Worm (Caenorhabditis elegans) whole organism, mixed stage, embryonic: ENCODE data around the gene T23F11.6.

Experiments used
- M03D4.4 ChIP-seq: sonication (generic microtip); optimal IDR thresholded peaks from 2 replicates; lab custom pipeline; 2017; ENCODE audit warnings: mild to moderate bottlenecking, missing genetic modification characterization, missing compliant biosample characterization
- bed-3 ChIP-seq: fragments of 200-800 bp; sonication (Bioruptor generic); optimal IDR thresholded peaks from 3 replicates; lab custom pipeline; 2018; ENCODE audit warnings: mild to moderate bottlenecking, missing genetic modification characterization, moderate library complexity, missing compliant biosample characterization
- blmp-1 ChIP-seq: fragments of 150-350 bp; optimal IDR thresholded peaks from 2 replicates; lab custom pipeline; 2014; ENCODE audit warnings: missing biosample characterization, missing genetic modification characterization
- ceh-39 ChIP-seq: fragments of 150-350 bp; optimal IDR thresholded peaks from 2 replicates; lab custom pipeline; 2014; ENCODE audit warnings: missing biosample characterization, missing genetic modification characterization
- ceh-43 ChIP-seq: fragments of 200-800 bp; sonication (Bioruptor generic); optimal IDR thresholded peaks from 2 replicates; lab custom pipeline; 2018; ENCODE audit warnings: mild to moderate bottlenecking, missing genetic modification characterization, moderate library complexity, missing compliant biosample characterization
- ceh-83 ChIP-seq: fragments of 200-800 bp; sonication (Bioruptor generic); optimal IDR thresholded peaks from 2 replicates; lab custom pipeline; 2018; ENCODE audit warnings: mild to moderate bottlenecking, missing genetic modification characterization, missing compliant biosample characterization
- ces-1 ChIP-seq: fragments of 150-350 bp; optimal IDR thresholded peaks from 2 replicates; lab custom pipeline; 2014; ENCODE audit warnings: missing biosample characterization, missing genetic modification reagents, missing genetic modification characterization
- cnd-1 ChIP-seq: fragments of 200-800 bp; sonication (Bioruptor generic); optimal IDR thresholded peaks from 2 replicates; lab custom pipeline; 2018; ENCODE audit warnings: mild to moderate bottlenecking, missing genetic modification characterization, missing compliant biosample characterization
- drap-1 ChIP-seq: fragments of 200-800 bp; sonication (Bioruptor generic); optimal IDR thresholded peaks from 3 replicates; lab custom pipeline; 2018; ENCODE audit warnings: mild to moderate bottlenecking, missing genetic modification characterization, missing compliant biosample characterization
- elt-1 ChIP-seq: sonication (generic microtip); optimal IDR thresholded peaks from 2 replicates; lab custom pipeline; 2017; ENCODE audit warnings: missing genetic modification characterization, mild to moderate bottlenecking, missing compliant biosample characterization, antibody characterized with exemption, moderate library complexity, borderline replicate concordance; ENCODE audit not compliant: insufficient read depth
- elt-3 ChIP-seq: fragments of 150-350 bp; optimal IDR thresholded peaks from 2 replicates; lab custom pipeline; 2014; ENCODE audit warnings: missing biosample characterization, missing genetic modification characterization
- flh-1 ChIP-seq: fragments of 200-800 bp; sonication (Bioruptor generic); optimal IDR thresholded peaks from 2 replicates; lab custom pipeline; 2018; ENCODE audit warnings: mild to moderate bottlenecking, missing genetic modification characterization, moderate library complexity, missing compliant biosample characterization
- ham-2 ChIP-seq: fragments of 200-800 bp; sonication (Bioruptor generic); optimal IDR thresholded peaks from 2 replicates; lab custom pipeline; 2018; ENCODE audit warnings: mild to moderate bottlenecking, missing genetic modification characterization, missing compliant biosample characterization
- hlh-1 ChIP-seq: fragments of 150-350 bp; optimal IDR thresholded peaks from 2 replicates; lab custom pipeline; 2014; ENCODE audit warnings: missing biosample characterization, missing genetic modification reagents, missing genetic modification characterization
- lin-13 ChIP-seq: fragments of 150-350 bp; optimal IDR thresholded peaks from 2 replicates; lab custom pipeline; 2014; ENCODE audit warnings: missing biosample characterization, missing genetic modification characterization
- lin-32 ChIP-seq: fragments of 200-800 bp; sonication (Bioruptor generic); optimal IDR thresholded peaks from 2 replicates; lab custom pipeline; 2018; ENCODE audit warnings: mild to moderate bottlenecking, missing genetic modification characterization, missing compliant biosample characterization
- lsy-2 ChIP-seq: fragments of 150-350 bp; optimal IDR thresholded peaks from 2 replicates; lab custom pipeline; 2014; ENCODE audit warnings: missing biosample characterization, missing genetic modification characterization
- mab-5 ChIP-seq: fragments of 150-350 bp; optimal IDR thresholded peaks from 2 replicates; lab custom pipeline; 2014; ENCODE audit warnings: missing biosample characterization, missing genetic modification characterization
- mep-1 ChIP-seq: fragments of 150-350 bp; optimal IDR thresholded peaks from 2 replicates; lab custom pipeline; 2017; ENCODE audit warnings: missing biosample characterization, missing genetic modification reagents, missing genetic modification characterization, inconsistent platforms
- mls-2 ChIP-seq: sonication (generic microtip); optimal IDR thresholded peaks from 2 replicates; lab custom pipeline; 2016; ENCODE audit warnings: mild to moderate bottlenecking, missing genetic modification characterization, moderate library complexity, missing compliant biosample characterization
- nhr-12 ChIP-seq: fragments of 150-350 bp; optimal IDR thresholded peaks from 2 replicates; lab custom pipeline; 2014; ENCODE audit warnings: missing biosample characterization, missing genetic modification characterization
- nhr-2 ChIP-seq: fragments of 150-350 bp; optimal IDR thresholded peaks from 2 replicates; lab custom pipeline; 2014; ENCODE audit warnings: missing biosample characterization, missing genetic modification characterization
- nhr-237 ChIP-seq: fragments of 150-350 bp; optimal IDR thresholded peaks from 2 replicates; lab custom pipeline; 2014; ENCODE audit warnings: missing biosample characterization, missing genetic modification characterization
- nhr-28 ChIP-seq: fragments of 150-350 bp; optimal IDR thresholded peaks from 2 replicates; lab custom pipeline; 2014; ENCODE audit warnings: missing biosample characterization, missing genetic modification characterization
- nhr-76 ChIP-seq: sonication (generic microtip); optimal IDR thresholded peaks from 2 replicates; lab custom pipeline; 2017; ENCODE audit warnings: missing biosample characterization, missing genetic modification characterization
- pha-4 ChIP-seq: fragments of 150-350 bp; optimal IDR thresholded peaks from 2 replicates; lab custom pipeline; 2018; ENCODE audit warnings: missing biosample characterization, missing genetic modification reagents, missing genetic modification characterization
- sem-2 ChIP-seq: fragments of 200-800 bp; sonication (Bioruptor generic); optimal IDR thresholded peaks from 2 replicates; lab custom pipeline; 2018; ENCODE audit warnings: mild to moderate bottlenecking, missing genetic modification characterization, missing compliant biosample characterization
- snpc-4 ChIP-seq: fragments of 150-350 bp; optimal IDR thresholded peaks from 2 replicates; lab custom pipeline; 2014; ENCODE audit warnings: missing biosample characterization, missing genetic modification characterization
- sptf-1 ChIP-seq: sonication (generic microtip); optimal IDR thresholded peaks from 2 replicates; lab custom pipeline; 2017; ENCODE audit warnings: mild to moderate bottlenecking, missing genetic modification characterization, moderate library complexity, missing compliant biosample characterization
- tbx-8 ChIP-seq: fragments of 200-800 bp; sonication (Bioruptor generic); optimal IDR thresholded peaks from 2 replicates; lab custom pipeline; 2018; ENCODE audit warnings: mild to moderate bottlenecking, missing genetic modification characterization, moderate library complexity, missing compliant biosample characterization
- unc-120 ChIP-seq: sonication (generic microtip); optimal IDR thresholded peaks from 2 replicates; lab custom pipeline; 2017; ENCODE audit warnings: missing genetic modification characterization, missing compliant biosample characterization; ENCODE audit not compliant: poor library complexity, severe bottlenecking
- unc-39 ChIP-seq: fragments of 150-350 bp; optimal IDR thresholded peaks from 2 replicates; lab custom pipeline; 2014; ENCODE audit warnings: missing biosample characterization, missing genetic modification characterization
- unc-62 ChIP-seq: fragments of 150-350 bp; optimal IDR thresholded peaks from 2 replicates; lab custom pipeline; 2014; ENCODE audit warnings: missing biosample characterization, missing genetic modification reagents, missing genetic modification characterization
- zip-8 ChIP-seq: fragments of 150-350 bp; optimal IDR thresholded peaks from 2 replicates; lab custom pipeline; 2014; ENCODE audit warnings: missing biosample characterization, missing genetic modification characterization
- ztf-11 ChIP-seq: fragments of 150-350 bp; optimal IDR thresholded peaks from 2 replicates; lab custom pipeline; 2014; ENCODE audit warnings: missing biosample characterization, missing genetic modification characterization

The T23F11.6 gene

DNA sequence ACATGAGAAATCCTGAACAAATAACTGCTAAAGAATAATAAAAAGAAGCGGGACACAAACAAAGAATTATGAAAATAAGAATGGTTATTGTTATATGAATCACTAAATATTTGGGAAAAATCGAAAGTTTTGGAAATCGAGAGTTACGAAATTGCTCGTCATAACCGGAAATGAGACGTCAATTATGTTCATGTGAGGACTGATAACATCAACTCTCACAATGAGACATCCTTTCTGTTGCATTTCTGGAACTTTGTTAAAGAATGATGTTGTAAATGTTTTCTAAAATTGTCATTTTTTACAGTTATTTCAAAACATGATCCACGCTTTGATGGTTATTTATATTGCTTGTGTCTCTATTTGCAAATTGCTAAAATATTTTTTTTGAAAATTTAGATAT lies at the start of gene T23F11.6:
TSS of gene T23F11.6 (minus strand) at position 45 of the 400 bp plus-strand sequence.
- no peak for TF ChIP-seq mls-2

DNA sequence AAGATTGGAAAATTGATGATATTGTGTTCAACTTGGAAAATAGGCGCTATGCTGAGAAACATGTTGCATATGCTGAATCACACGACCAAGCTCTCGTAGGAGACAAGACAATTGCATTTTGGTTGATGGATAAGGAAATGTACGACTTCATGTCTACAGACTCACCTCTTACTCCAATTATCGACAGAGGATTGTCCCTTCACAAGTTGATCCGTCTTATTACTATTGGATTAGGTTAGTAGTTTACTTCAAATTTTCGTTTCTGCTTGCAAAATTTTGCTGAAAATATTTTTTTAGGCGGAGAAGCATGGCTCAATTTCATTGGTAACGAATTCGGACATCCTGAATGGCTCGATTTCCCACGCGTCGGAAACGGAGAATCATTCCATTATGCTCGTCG lies 49.2 kb upstream of the T23F11.6 start:
- TF ChIP-seq lin-13 (no peak), nhr-237 (tag; lab: Kevin White, UChicago) (no peak), elt-1 (tag; lab: Kevin White, UChicago) (no peak), M03D4.4 (no peak), nhr-28 (no peak), hlh-1 (no peak), unc-120 (no peak), unc-62 (GFP tag; lab: Kevin White, UChicago) (no peak), snpc-4 (no peak), lin-32 (GFP tag; lab: Kevin White, UChicago) (no peak), nhr-2 (no peak), cnd-1 (tag; lab: Kevin White, UChicago) (no peak), ceh-39 (tag; lab: Kevin White, UChicago) (no peak), bed-3 (no peak), blmp-1 (tag; lab: Kevin White, UChicago) (no peak), unc-39 (no peak), ces-1 (GFP tag; lab: Kevin White, UChicago) (no peak), mep-1 (tag; lab: Kevin White, UChicago) (no peak)

ce11 chrIII:4695057-4695456 lies 47.3 kb upstream of the T23F11.6 start, which contains the start of gene T04A8.7:
Gene T04A8.7 (plus strand): TSS chrIII:4695357.
- TF ChIP-seq snpc-4, result no peak
- TF ChIP-seq sem-2 (GFP tag; lab: Kevin White, UChicago), result no peak
- no peak for TF ChIP-seq blmp-1 (tag; lab: Kevin White, UChicago)
- TF ChIP-seq ces-1 (GFP tag; lab: Kevin White, UChicago), result no peak

DNA sequence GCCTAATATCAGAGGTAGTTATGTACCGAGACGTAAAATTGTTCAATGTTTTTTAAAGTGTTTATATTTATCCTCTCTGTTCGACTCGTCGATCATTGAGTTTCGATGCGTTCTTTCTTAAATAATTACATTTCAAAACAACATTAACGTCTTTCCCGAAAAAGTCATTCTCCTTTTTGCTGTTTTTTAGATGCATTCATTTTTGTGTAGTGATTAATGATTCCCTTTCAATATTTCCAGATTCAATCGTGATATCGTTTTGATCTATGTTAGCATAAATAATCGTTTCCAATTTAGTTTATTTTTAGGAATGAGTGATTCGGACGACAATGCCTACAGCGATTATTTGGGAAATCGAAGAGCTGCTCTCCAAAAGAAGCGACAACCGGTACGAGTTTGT lies 46.0 kb upstream of the T23F11.6 start, which contains the start of gene T04A8.8:
TSS of gene T04A8.8 (plus strand) at position 301 of the 400 bp plus-strand sequence.
- no peak for TF ChIP-seq bed-3
- TF ChIP-seq, all 35 proteins: peak for 0

DNA sequence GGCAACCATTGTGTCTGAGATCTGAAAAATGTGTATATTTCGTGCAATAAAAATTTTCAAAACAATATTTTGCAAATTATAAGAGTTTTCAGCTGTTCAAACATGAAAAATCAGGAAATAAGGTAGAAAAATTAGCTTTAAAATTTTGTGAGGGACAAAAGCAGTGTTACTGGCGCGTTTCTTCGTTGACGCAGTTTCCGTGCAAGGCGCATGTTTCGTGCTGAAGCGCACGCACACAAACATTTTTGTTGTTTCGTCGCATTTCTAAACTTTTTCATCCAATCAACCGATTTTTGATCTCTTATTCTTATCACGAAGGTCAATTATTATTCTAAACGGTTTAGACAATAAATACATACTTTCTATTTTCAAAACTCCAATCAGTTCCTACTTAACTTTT lies 45.6 kb upstream of the T23F11.6 start, which contains the start of gene nifk-1:
TSS of gene nifk-1 (minus strand) at position 27 of the 400 bp plus-strand sequence.
- TF ChIP-seq elt-3 (tag; lab: Kevin White, UChicago) (no peak), flh-1 (GFP tag; lab: Kevin White, UChicago) (no peak), tbx-8 (GFP tag; lab: Kevin White, UChicago) (no peak), nhr-28 (no peak), mab-5 (tag; lab: Kevin White, UChicago) (no peak), nhr-76 (tag; lab: Kevin White, UChicago) (no peak), unc-39 (no peak), cnd-1 (tag; lab: Kevin White, UChicago) (no peak), bed-3 (no peak), ztf-11 (tag; lab: Kevin White, UChicago) (no peak), nhr-237 (tag; lab: Kevin White, UChicago) (peak; percentile 7), snpc-4 (no peak), lsy-2 (tag; lab: Kevin White, UChicago) (peak; percentile 55), mep-1 (tag; lab: Kevin White, UChicago) (peak; percentile 74), lin-32 (GFP tag; lab: Kevin White, UChicago) (no peak), blmp-1 (tag; lab: Kevin White, UChicago) (no peak)

DNA sequence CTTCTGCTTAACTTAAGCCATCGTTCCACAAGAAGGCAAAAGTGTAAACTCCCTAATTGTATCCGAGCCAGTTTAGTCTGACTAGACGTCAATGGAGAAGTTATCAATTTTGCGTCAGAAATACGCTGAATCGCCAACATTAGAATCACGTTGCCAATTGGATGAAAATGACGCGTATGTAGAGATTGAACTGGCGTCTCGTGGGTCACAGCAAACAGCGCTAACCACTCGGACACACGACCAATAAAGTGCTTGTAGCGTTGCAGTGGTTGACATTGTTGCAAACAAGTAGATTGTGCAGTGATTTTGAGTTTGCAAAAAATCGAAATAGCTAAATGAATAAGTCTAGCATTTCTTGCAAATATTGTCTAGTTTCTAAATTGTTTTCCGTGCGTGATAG lies 41.9 kb upstream of the T23F11.6 start:
- TF ChIP-seq ces-1 (GFP tag; lab: Kevin White, UChicago), result no peak
- TF ChIP-seq unc-39, result no peak
- TF ChIP-seq unc-120, result peak; percentile 71
- peak; percentile 57 for TF ChIP-seq tbx-8 (GFP tag; lab: Kevin White, UChicago)
- peak; percentile 85 for TF ChIP-seq mls-2
- TF ChIP-seq mab-5 (tag; lab: Kevin White, UChicago), result no peak
- TF ChIP-seq zip-8, result no peak
- TF ChIP-seq cnd-1 (tag; lab: Kevin White, UChicago), result peak; percentile 93
- no peak for TF ChIP-seq lsy-2 (tag; lab: Kevin White, UChicago)
- TF ChIP-seq nhr-2, result no peak
- TF ChIP-seq M03D4.4, result peak; percentile 87
- TF ChIP-seq nhr-76 (tag; lab: Kevin White, UChicago), result no peak
- TF ChIP-seq ceh-83, result peak; percentile 85
- TF ChIP-seq drap-1 (GFP tag; lab: Kevin White, UChicago), result peak; percentile 89
- peak; percentile 72 for TF ChIP-seq flh-1 (GFP tag; lab: Kevin White, UChicago)
- TF ChIP-seq ham-2 (GFP tag; lab: Kevin White, UChicago), result peak; percentile 82
- TF ChIP-seq sem-2 (GFP tag; lab: Kevin White, UChicago), result peak; percentile 78
- TF ChIP-seq ceh-39 (tag; lab: Kevin White, UChicago), result no peak
- TF ChIP-seq ceh-43 (GFP tag; lab: Kevin White, UChicago), result peak; percentile 78
- TF ChIP-seq nhr-237 (tag; lab: Kevin White, UChicago), result no peak
- TF ChIP-seq lin-13, result peak; percentile 38
- no peak for TF ChIP-seq ztf-11 (tag; lab: Kevin White, UChicago)
- TF ChIP-seq elt-1 (tag; lab: Kevin White, UChicago), result no peak
- TF ChIP-seq nhr-12 (tag; lab: Kevin White, UChicago), result peak; percentile 26
- peak; percentile 87 for TF ChIP-seq sptf-1 (tag; lab: Kevin White, UChicago)
- peak; percentile 50 for TF ChIP-seq pha-4
- no peak for TF ChIP-seq snpc-4
- TF ChIP-seq mep-1 (tag; lab: Kevin White, UChicago), result peak; percentile 41
- TF ChIP-seq blmp-1 (tag; lab: Kevin White, UChicago), result no peak
- TF ChIP-seq elt-3 (tag; lab: Kevin White, UChicago), result no peak
- TF ChIP-seq lin-32 (GFP tag; lab: Kevin White, UChicago), result peak; percentile 81
- TF ChIP-seq hlh-1, result peak; percentile 30
- TF ChIP-seq bed-3, result peak; percentile 77
- TF ChIP-seq nhr-28, result no peak
